Worm (Caenorhabditis elegans): ENCODE measurements around the gene K08E3.2.

DNA sequence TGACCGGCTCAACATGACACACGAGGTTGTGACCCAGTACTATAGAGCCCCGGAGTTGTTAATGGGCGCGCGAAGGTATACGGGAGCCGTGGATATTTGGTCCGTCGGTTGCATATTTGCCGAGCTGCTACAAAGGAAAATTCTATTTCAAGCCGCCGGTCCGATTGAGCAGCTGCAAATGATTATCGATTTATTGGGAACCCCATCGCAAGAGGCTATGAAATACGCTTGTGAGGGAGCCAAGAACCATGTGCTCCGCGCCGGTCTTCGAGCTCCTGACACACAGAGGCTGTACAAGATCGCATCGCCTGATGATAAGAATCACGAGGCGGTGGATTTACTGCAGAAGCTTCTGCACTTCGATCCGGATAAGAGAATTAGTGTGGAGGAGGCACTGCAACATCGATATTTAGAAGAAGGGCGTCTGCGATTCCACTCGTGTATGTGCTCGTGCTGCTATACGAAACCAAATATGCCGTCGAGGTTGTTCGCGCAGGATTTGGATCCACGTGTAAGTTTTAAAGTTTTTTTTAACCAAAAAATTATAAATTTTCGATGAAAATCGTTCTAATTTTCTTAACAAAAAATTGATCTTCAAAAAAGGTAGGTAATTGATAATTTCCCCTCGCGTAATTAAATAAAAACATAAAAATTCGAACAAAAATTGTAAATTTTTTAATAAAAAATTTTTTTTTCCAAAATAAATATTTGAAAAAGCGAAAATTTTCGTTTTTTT is 25.9 kb downstream of the K08E3.2 start:
- TF ChIP-seq nhr-23 (tag; optimal IDR thresholded peaks at IDR 0.05), result no peak
- TF ChIP-seq zag-1 (tag; optimal IDR thresholded peaks at IDR 0.05), result no peak
- TF ChIP-seq aly-2 (tag; optimal IDR thresholded peaks at IDR 0.05), result no peak
- no peak for TF ChIP-seq ceh-9 (tag; optimal IDR thresholded peaks at IDR 0.05)
- no peak for TF ChIP-seq elt-3 (tag; optimal IDR thresholded peaks at IDR 0.05)
- TF ChIP-seq snpc-4 (tag; optimal IDR thresholded peaks at IDR 0.05), result no peak

Measured in whole organism, L3 larva.